Fruit fly (Drosophila melanogaster) whole organism: ENCODE measurements around the gene Cpr64Ac.

ENCODE experiments used
- CG8478 ChIP-seq: fragments of >200 bp; optimal IDR thresholded peaks from 2 replicates; lab custom pipeline; 2018; ENCODE audit warnings: inconsistent platforms
- Dll ChIP-seq: fragments of >200 bp; optimal IDR thresholded peaks from 2 replicates; lab custom pipeline; 2017
- EcR ChIP-seq, 2 experiments: fragments of >200 bp; optimal IDR thresholded peaks; 2 replicates each; lab custom pipeline; 2017; ENCODE audit warnings: missing biosample characterization in 2 of 2, missing genetic modification characterization in 2 of 2, missing genetic modification reagents in 2 of 2
- pan ChIP-seq: fragments of >200 bp; optimal IDR thresholded peaks from 2 replicates; lab custom pipeline; 2017
- psq ChIP-seq: fragments of >200 bp; optimal IDR thresholded peaks from 2 replicates; lab custom pipeline; 2017
- usp ChIP-seq: fragments of >200 bp; optimal IDR thresholded peaks from 2 replicates; lab custom pipeline; 2017; ENCODE audit warnings: missing biosample characterization, missing genetic modification characterization, mixed read lengths

Cpr64Ac gene

DNA sequence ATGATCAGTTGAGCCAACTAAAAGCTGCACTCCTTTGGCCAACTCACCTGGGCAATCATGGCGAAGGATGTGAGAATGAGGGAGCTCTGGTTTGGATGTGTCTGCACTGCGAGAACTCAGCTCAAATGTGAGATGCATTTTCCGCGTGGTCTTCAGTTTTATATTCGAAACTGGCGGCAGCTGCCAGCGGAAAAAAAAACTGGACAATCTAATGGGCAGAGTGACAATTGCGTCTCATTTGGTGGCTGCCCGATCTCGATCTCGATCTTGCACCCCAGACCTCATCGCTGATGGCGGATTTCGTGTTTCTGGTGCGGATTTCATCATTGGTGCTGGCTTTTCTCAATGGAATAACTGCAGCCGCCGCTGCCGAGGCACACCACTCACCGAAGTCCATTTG is at the start of gene Cpr64Ac:
Gene Cpr64Ac, minus strand, starts transcription at position 101 of the 400 bp plus-strand sequence.
- TF ChIP-seq EcR (GFP tag; optimal IDR thresholded peaks at IDR 0.05; lab: Kevin White, UChicago): no peak
- TF ChIP-seq Dll (lab: Kevin White, UChicago): no peak
- no peak for TF ChIP-seq psq (lab: Kevin White, UChicago)
- TF ChIP-seq pan (lab: Kevin White, UChicago): no peak
- TF ChIP-seq usp (GFP tag; lab: Kevin White, UChicago): no peak
- TF ChIP-seq CG8478: no peak

DNA sequence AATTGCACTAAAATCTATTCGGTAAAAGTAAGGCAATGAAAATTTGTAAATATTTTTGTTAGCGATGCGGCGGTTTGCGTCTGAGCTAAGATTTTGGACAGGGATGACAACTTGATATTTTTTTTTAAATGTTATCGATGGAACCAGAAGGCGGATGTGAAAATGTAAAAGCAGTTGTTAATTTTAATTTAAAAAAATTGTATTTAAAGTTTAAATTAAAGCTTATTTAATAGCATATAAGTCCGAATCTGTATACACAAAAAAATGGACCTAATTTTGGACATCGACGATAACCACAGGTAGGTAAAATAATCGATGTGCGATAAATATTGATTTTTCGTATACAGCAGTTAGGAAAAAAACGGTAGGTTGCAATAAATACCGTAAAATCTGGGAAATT is 49.7 kb upstream of the Cpr64Ac start, which contains the start of the genes CG11586 and VhaM9.7-a:
Gene CG11586, minus strand, starts transcription at position 87 of the 400 bp plus-strand sequence.
Gene VhaM9.7-a, plus strand, starts transcription at position 322 of the 400 bp plus-strand sequence.
- TF ChIP-seq EcR (GFP tag; optimal IDR thresholded peaks at IDR 0.05; lab: Kevin White, UChicago) (no peak), psq (lab: Kevin White, UChicago) (no peak), CG8478 (no peak), Dll (lab: Kevin White, UChicago) (no peak), usp (GFP tag; lab: Kevin White, UChicago) (no peak), pan (lab: Kevin White, UChicago) (no peak)

DNA sequence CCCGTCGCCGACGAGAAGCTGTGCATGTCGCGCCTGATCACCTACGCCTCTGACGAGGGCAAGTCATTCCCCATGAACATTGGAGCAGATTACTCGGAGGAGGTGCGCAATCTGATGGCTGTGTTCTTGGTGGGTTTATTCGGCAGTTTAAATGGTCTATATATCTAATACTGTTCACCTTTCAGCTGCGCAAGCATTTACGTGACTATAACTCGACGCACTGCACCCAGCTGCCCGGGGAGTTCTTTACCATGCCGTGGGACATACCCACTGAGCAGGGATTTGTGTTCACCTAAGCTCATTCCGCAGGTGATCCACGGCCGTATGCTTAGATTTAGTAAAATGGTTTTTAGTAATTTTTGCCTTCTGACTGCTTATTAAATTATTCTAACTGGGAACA is 48.5 kb upstream of the Cpr64Ac start:
- no peak for TF ChIP-seq EcR (GFP tag; optimal IDR thresholded peaks at IDR 0.05; lab: Kevin White, UChicago)
- no peak for TF ChIP-seq Dll (lab: Kevin White, UChicago)
- TF ChIP-seq CG8478: no peak
- TF ChIP-seq usp (GFP tag; lab: Kevin White, UChicago): no peak
- no peak for TF ChIP-seq pan (lab: Kevin White, UChicago)
- TF ChIP-seq psq (lab: Kevin White, UChicago): no peak

DNA sequence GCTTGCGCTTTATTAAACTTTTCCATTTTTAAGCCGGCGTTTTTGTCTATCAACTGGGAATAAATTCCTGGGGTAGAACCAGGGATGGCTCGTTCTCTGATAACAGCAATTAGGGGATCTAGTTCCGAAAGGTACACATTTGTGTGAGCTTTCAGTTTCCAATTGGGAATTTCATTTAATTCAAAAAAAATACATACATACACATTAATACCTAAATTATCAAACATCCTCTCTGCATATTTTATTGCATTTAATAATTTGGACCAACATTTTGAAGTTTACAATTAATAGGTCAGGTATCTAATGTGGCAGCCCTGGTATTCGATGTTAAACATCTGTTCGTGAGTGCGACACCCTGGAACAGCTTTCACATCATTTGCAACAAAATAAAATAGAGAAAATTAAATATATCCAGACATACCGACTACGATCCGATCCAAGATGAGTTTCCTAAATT is 46.4 kb upstream of the Cpr64Ac start, which contains the start of the genes CG15011 and CG1309:
Gene CG15011, minus strand, starts transcription at position 51 of the 457 bp plus-strand sequence.
Gene CG1309, plus strand, starts transcription at position 329 of the 457 bp plus-strand sequence.
- no peak for TF ChIP-seq CG8478
- no peak for TF ChIP-seq psq (lab: Kevin White, UChicago)
- TF ChIP-seq pan (lab: Kevin White, UChicago): no peak
- no peak for TF ChIP-seq EcR (GFP tag; optimal IDR thresholded peaks at IDR 0.05; lab: Kevin White, UChicago)
- no peak for TF ChIP-seq usp (GFP tag; lab: Kevin White, UChicago)
- TF ChIP-seq Dll (lab: Kevin White, UChicago): no peak

DNA sequence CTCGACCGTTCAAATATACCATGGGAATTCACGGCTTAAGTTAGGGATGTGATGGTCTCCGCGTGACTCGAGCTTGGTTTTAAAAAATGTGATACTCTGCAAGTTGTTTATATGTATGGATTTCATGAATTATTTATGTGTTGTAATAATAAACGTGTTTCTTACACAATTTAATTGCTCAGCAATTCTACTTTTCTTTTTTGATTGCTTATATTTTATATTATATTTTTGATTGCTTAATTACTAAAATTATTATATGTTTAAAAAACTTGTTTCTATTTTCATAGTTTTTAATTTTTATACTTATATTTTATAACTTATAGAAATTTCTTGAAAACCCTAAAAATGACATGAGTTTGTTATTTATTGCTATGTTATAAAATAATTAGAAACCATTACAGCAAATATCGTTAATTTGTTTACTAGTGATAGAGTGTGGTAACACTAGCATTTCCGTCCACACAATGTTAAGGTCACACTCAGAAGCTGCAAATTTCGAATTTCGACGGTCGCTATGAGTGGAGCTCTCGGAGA is 41.7 kb upstream of the Cpr64Ac start, which contains the start of the genes ago and CG1265:
Gene ago, minus strand, starts transcription at position 6 of the 534 bp plus-strand sequence.
Gene CG1265, plus strand, starts transcription at position 476 of the 534 bp plus-strand sequence.
- no peak for TF ChIP-seq pan (lab: Kevin White, UChicago)
- no peak for TF ChIP-seq usp (GFP tag; lab: Kevin White, UChicago)

DNA sequence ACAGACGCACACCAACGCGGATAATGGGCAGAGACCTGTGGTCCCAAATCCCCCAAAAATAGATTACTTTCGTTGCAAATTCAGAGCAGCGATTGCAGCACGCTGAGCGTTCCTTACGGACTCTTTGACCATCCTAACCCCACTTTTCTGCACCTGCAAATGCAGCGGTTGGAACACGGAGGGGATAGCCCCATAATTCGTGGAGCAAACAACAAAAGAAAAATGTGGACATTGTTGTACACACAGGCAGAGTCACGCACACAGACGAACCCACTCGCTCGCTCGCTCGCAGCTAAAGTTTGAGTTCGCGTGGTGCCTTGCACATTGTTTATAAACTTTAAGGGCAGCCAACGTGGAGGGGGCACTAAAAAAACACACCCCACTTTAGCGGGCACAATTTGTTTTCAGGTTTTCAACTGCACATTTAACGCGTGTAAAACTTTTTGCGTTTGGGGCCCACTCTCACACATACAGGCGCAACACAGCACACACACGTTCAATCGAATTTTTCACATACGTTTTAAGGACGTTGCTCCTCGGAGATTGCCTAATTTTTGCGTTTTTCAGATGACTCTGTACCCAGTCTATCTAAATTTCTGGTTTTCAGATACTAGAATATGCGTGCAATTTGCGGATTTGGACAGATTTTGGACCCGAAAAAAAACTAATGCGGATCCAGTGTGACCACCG is 41.0 kb upstream of the Cpr64Ac start:
- TF ChIP-seq usp (GFP tag; lab: Kevin White, UChicago): no peak
- TF ChIP-seq Dll (lab: Kevin White, UChicago): no peak
- TF ChIP-seq psq (lab: Kevin White, UChicago): no peak
- no peak for TF ChIP-seq pan (lab: Kevin White, UChicago)
- no peak for TF ChIP-seq CG8478
- TF ChIP-seq EcR (GFP tag; optimal IDR thresholded peaks at IDR 0.05; lab: Kevin White, UChicago): no peak

DNA sequence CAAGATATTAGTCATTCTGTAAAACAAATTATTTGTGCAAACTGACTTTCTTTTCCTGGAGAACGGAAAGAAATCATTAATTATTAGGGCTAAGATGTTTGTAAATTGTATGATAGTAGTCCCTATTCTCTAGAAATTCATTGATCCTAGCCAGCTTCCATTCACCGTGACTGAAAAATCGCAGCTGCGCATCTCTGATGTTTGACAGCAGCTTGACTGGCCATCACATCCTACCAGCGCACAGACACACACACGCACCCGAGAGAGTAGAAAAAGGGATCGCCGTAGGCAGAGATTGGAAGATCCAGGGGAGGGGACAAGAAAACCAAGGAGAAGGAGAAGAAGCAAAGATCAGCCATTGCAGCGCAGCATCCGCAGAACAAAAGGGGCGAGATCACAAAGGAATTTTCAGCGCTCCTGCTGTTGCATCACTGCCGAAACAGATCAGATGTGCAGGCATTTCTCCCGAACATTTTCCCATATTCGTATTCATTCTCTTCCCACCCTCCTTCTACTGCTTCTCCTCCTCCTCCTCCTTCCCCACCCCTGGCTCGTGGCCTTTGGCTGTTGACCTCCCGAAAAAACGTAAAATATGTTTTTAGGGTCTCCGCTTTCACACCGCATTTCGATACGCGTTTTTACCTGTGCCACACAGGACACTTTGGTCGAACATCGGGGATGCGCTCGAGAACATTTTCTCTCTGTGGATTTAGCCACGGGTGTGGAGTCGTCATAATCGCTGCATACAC is 40.3 kb upstream of the Cpr64Ac start:
- TF ChIP-seq psq (lab: Kevin White, UChicago): no peak
- no peak for TF ChIP-seq Dll (lab: Kevin White, UChicago)
- TF ChIP-seq usp (GFP tag; lab: Kevin White, UChicago): no peak
- no peak for TF ChIP-seq pan (lab: Kevin White, UChicago)
- no peak for TF ChIP-seq EcR (GFP tag; optimal IDR thresholded peaks at IDR 0.05; lab: Kevin White, UChicago)
- TF ChIP-seq CG8478: no peak

DNA sequence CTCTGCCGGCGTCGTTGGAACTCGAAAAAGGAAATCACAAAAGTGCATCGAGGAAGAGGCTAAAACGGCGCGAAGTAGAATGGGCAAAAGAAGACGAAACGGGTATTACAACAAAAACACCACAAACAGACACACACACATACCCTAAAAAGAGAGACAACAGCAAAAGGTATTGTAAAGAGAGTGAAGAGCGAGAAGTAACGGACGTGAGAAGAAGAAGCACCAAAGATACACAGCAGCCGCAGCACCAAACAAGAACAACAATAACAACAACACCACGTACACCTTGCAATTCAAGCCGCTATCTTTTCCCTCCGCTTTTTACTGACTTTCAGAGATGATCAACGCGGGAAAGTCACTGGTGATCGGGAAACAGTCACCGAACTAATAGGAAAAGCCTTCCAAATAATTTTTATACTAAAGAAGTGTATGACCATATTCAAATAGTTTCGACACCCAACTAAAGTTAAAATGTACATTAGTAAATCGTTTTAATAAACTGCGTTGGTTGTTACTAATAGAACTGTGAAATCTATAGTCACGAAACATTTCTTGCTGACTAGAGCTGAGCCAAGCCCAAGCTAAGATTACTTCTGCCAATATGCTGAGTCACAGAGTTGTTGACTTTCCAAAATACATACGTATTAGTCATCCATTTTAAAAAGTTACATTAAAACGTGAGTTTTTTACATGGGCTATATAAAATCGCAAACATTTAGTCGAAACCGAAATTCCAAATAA is 39.6 kb upstream of the Cpr64Ac start:
- no peak for TF ChIP-seq Dll (lab: Kevin White, UChicago)
- no peak for TF ChIP-seq EcR (GFP tag; optimal IDR thresholded peaks at IDR 0.05; lab: Kevin White, UChicago)
- TF ChIP-seq psq (lab: Kevin White, UChicago): no peak
- no peak for TF ChIP-seq CG8478
- no peak for TF ChIP-seq pan (lab: Kevin White, UChicago)
- no peak for TF ChIP-seq usp (GFP tag; lab: Kevin White, UChicago)

DNA sequence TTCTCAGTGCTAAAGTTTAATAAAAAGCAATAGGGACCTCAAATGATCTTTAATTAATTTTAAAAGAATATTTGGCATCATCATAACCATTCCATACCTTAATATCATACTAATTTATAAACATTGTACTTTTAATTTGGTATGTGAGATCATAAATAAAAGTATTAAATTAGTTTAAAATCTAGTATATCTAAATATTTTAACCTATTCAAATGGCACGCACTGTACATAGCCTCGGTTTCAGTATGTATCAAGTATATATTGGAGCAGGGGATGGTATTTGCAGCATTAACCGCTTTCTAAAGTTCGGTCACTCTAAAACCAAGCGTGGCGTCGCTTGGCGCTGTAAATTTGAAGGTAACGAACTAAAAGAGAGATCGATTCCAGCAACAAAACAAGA is 29.7 kb upstream of the Cpr64Ac start, which contains the start of gene pav:
Gene pav, plus strand, starts transcription at position 307 of the 400 bp plus-strand sequence.
- TF ChIP-seq usp (GFP tag; lab: Kevin White, UChicago) (no peak), CG8478 (no peak), EcR (GFP tag; optimal IDR thresholded peaks at IDR 0.05; lab: Kevin White, UChicago) (no peak), Dll (lab: Kevin White, UChicago) (no peak), pan (lab: Kevin White, UChicago) (no peak), psq (lab: Kevin White, UChicago) (no peak)
